Worm (Caenorhabditis elegans): ENCODE results near the gene irld-20.
A peak's percentile ranks its signal among the peaks of the same experiment; 100 is the strongest.

irld-20 gene

ce11 chrIII:12783878-12784277, 33.0 kb downstream of the irld-20 start:
- TF ChIP-seq unc-39 (tag; optimal IDR thresholded peaks at IDR 0.05) (no peak), ces-1 (GFP tag; optimal IDR thresholded peaks at IDR 0.05) (peak; percentile 55)

DNA sequence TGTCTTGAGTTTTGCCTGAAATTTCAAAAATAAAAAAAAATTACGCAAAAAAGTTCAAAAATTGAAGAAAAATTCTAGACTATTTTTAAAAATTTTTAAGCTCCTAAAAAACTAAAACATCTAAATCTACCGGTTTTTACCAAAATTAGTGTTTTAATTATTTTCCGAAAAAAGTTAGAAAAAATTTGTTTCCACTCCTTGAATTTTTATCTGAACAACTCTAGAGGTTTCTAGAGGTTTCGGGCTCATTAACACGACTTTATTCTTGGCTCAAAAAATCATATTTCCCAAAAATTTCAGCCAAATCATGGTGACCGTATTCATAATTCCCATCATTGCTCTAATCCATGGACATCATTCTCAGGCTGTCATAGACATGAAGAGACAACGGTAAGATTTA, 33.9 kb downstream of the irld-20 start, which contains the start of gene lgc-37:
Gene lgc-37, plus strand, starts transcription at position 301 of the 400 bp plus-strand sequence.
- TF ChIP-seq blmp-1 (tag; optimal IDR thresholded peaks at IDR 0.05) (no peak), unc-39 (tag; optimal IDR thresholded peaks at IDR 0.05) (no peak), mls-2 (tag; optimal IDR thresholded peaks at IDR 0.05) (no peak), bed-3 (GFP tag; optimal IDR thresholded peaks at IDR 0.05) (no peak), nhr-28 (tag; optimal IDR thresholded peaks at IDR 0.05) (no peak), nhr-237 (tag; optimal IDR thresholded peaks at IDR 0.05) (no peak), nhr-76 (tag; optimal IDR thresholded peaks at IDR 0.05) (no peak), elt-1 (tag; optimal IDR thresholded peaks at IDR 0.05; ENCODE audit: borderline replicate concordance, insufficient read depth) (no peak), ham-2 (GFP tag; optimal IDR thresholded peaks at IDR 0.05) (no peak), drap-1 (GFP tag; optimal IDR thresholded peaks at IDR 0.05) (no peak), lin-13 (tag; optimal IDR thresholded peaks at IDR 0.05) (no peak), ceh-39 (tag; optimal IDR thresholded peaks at IDR 0.05) (no peak)

ce11 chrIII:12785427-12785826, 34.5 kb downstream of the irld-20 start:
- no peak for TF ChIP-seq ham-2 (GFP tag; optimal IDR thresholded peaks at IDR 0.05)
- no peak for TF ChIP-seq ceh-83 (GFP tag; optimal IDR thresholded peaks at IDR 0.05)
- TF ChIP-seq cnd-1 (tag; optimal IDR thresholded peaks at IDR 0.05) = no peak
- TF ChIP-seq hlh-1 (tag; optimal IDR thresholded peaks at IDR 0.05) = no peak
- no peak for TF ChIP-seq ceh-39 (tag; optimal IDR thresholded peaks at IDR 0.05)
- no peak for TF ChIP-seq pha-4 (tag; optimal IDR thresholded peaks at IDR 0.05)
- no peak for TF ChIP-seq lin-13 (tag; optimal IDR thresholded peaks at IDR 0.05)
- no peak for TF ChIP-seq ztf-11 (tag; optimal IDR thresholded peaks at IDR 0.05)
- TF ChIP-seq elt-1 (tag; optimal IDR thresholded peaks at IDR 0.05; ENCODE audit: borderline replicate concordance, insufficient read depth) = no peak
- no peak for TF ChIP-seq drap-1 (GFP tag; optimal IDR thresholded peaks at IDR 0.05)

ce11 chrIII:12788239-12788638, 37.3 kb downstream of the irld-20 start:
- no peak for TF ChIP-seq mep-1 (tag; optimal IDR thresholded peaks at IDR 0.05)
- TF ChIP-seq nhr-2 (tag; optimal IDR thresholded peaks at IDR 0.05) = no peak
- TF ChIP-seq cnd-1 (tag; optimal IDR thresholded peaks at IDR 0.05) = no peak
- no peak for TF ChIP-seq drap-1 (GFP tag; optimal IDR thresholded peaks at IDR 0.05)
- no peak for TF ChIP-seq nhr-237 (tag; optimal IDR thresholded peaks at IDR 0.05)
- TF ChIP-seq mls-2 (tag; optimal IDR thresholded peaks at IDR 0.05) = no peak
- TF ChIP-seq ztf-11 (tag; optimal IDR thresholded peaks at IDR 0.05) = no peak
- no peak for TF ChIP-seq nhr-76 (tag; optimal IDR thresholded peaks at IDR 0.05)
- TF ChIP-seq ceh-83 (GFP tag; optimal IDR thresholded peaks at IDR 0.05) = no peak
- no peak for TF ChIP-seq elt-1 (tag; optimal IDR thresholded peaks at IDR 0.05; ENCODE audit: borderline replicate concordance, insufficient read depth)

ce11 chrIII:12789420-12789819, 38.5 kb downstream of the irld-20 start, which contains the start of gene BE10.1:
Gene BE10.1 (minus strand): TSS chrIII:12789520.
- TF ChIP-seq elt-1 (tag; optimal IDR thresholded peaks at IDR 0.05; ENCODE audit: borderline replicate concordance, insufficient read depth) (no peak), nhr-76 (tag; optimal IDR thresholded peaks at IDR 0.05) (no peak), cnd-1 (tag; optimal IDR thresholded peaks at IDR 0.05) (no peak), tbx-8 (GFP tag; optimal IDR thresholded peaks at IDR 0.05) (no peak), mep-1 (tag; optimal IDR thresholded peaks at IDR 0.05) (no peak), bed-3 (GFP tag; optimal IDR thresholded peaks at IDR 0.05) (no peak), ces-1 (GFP tag; optimal IDR thresholded peaks at IDR 0.05) (no peak)

DNA sequence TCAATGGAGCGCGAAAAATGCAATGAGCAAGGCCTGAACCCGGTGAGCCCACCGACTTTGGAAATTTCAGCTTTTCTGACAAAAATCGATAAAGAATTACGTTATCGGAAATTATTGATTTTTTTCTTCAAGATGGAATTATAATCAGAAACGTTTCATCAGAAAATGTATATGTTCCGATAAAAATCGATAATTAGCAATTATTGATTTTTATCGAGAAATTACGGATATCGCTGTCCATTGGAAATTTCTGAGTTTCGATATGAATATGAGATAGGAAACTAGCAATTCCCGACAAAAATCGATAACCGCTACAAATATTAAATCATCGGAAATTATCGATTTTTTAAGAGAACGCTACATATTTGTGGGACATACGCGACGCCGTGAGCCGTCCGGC, 43.3 kb downstream of the irld-20 start:
- no peak for TF ChIP-seq pha-4 (tag; optimal IDR thresholded peaks at IDR 0.05)
- TF ChIP-seq sptf-1 (tag; optimal IDR thresholded peaks at IDR 0.05) = no peak
- no peak for TF ChIP-seq ceh-39 (tag; optimal IDR thresholded peaks at IDR 0.05)
- TF ChIP-seq elt-1 (tag; optimal IDR thresholded peaks at IDR 0.05; ENCODE audit: borderline replicate concordance, insufficient read depth) = no peak
- no peak for TF ChIP-seq sem-2 (GFP tag; optimal IDR thresholded peaks at IDR 0.05)
- TF ChIP-seq M03D4.4 (tag; optimal IDR thresholded peaks at IDR 0.05) = no peak
- TF ChIP-seq tbx-8 (GFP tag; optimal IDR thresholded peaks at IDR 0.05) = no peak
- no peak for TF ChIP-seq snpc-4 (tag; optimal IDR thresholded peaks at IDR 0.05)

DNA sequence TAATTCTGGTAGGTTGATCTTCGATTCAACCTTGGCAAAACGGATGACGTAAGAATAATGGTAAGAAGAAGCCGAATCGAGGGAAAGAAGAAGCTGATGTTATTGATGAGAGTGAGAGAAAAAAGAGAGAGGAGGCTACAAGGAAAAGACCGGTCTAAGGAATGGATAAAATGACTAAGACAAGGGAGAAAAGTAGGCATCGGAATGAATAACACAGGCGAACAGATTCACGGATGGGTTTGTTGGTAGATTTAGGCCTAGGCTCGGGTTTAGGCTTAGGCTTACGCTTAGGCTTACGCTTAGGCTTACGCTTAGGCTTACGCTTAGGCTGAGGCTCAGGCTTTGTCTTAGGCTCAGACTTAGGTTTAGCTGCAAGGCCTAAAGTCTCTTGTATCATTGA, 47.6 kb downstream of the irld-20 start, which contains the start of gene agmo-1:
Gene agmo-1, minus strand, starts transcription at position 101 of the 400 bp plus-strand sequence.
- no peak for TF ChIP-seq unc-62 (GFP tag; optimal IDR thresholded peaks at IDR 0.05)
- no peak for TF ChIP-seq pha-4 (tag; optimal IDR thresholded peaks at IDR 0.05)
- no peak for TF ChIP-seq drap-1 (GFP tag; optimal IDR thresholded peaks at IDR 0.05)
- no peak for TF ChIP-seq flh-1 (GFP tag; optimal IDR thresholded peaks at IDR 0.05)
- TF ChIP-seq M03D4.4 (tag; optimal IDR thresholded peaks at IDR 0.05) = no peak
- TF ChIP-seq ztf-11 (tag; optimal IDR thresholded peaks at IDR 0.05) = no peak
- TF ChIP-seq cnd-1 (tag; optimal IDR thresholded peaks at IDR 0.05) = no peak
- TF ChIP-seq ceh-83 (GFP tag; optimal IDR thresholded peaks at IDR 0.05) = no peak

Measured in whole organism, mixed stage, embryonic.